Worm (Caenorhabditis elegans) whole organism, L2 larva: ENCODE measurements around the gene sox-2.

Experiments
- snpc-4 ChIP-seq: fragments of 150-350 bp; optimal IDR thresholded peaks from 2 replicates; lab custom pipeline; 2014; ENCODE audit warnings: missing biosample characterization, missing genetic modification characterization
- unc-39 ChIP-seq: fragments of 150-350 bp; optimal IDR thresholded peaks from 2 replicates; lab custom pipeline; 2014; ENCODE audit warnings: missing biosample characterization, missing genetic modification characterization
- unc-62 ChIP-seq: fragments of 150-350 bp; optimal IDR thresholded peaks from 2 replicates; lab custom pipeline; 2014; ENCODE audit warnings: missing biosample characterization, missing genetic modification reagents, missing genetic modification characterization

ce11 chrX:7506533-7506932 lies 43.0 kb upstream of the sox-2 start, which contains the start of gene lgc-11:
- TF ChIP-seq unc-62 (no peak), unc-39 (tag; lab: Kevin White, UChicago) (no peak), snpc-4 (tag; lab: Kevin White, UChicago) (no peak)
